Worm (Caenorhabditis elegans) whole organism, midembryonic: ENCODE results near the gene chca-1.

Source experiments
- T22C8.4 ChIP-seq: fragments of 200-800 bp; sonication (Bioruptor generic); IDR thresholded peaks from 2 replicates; pipeline ENCODE4 v1.3.6; 2022; ENCODE audit warnings: missing genetic modification characterization, missing compliant biosample characterization
- cog-1 ChIP-seq: sonication (generic microtip); optimal IDR thresholded peaks from 2 replicates; lab custom pipeline; 2016; ENCODE audit warnings: missing genetic modification characterization, missing compliant biosample characterization
- flt-1 ChIP-seq: fragments of 200-800 bp; sonication (Bioruptor generic); IDR thresholded peaks from 2 replicates; pipeline ENCODE4 v1.3.6; 2022; ENCODE audit warnings: missing genetic modification characterization, missing compliant biosample characterization
- klf-2 ChIP-seq: fragments of 200-800 bp; sonication (Bioruptor generic); conservative IDR thresholded peaks from 2 replicates; pipeline ENCODE4 v1.3.6; 2022; ENCODE audit warnings: missing genetic modification reagents, missing genetic modification characterization, missing compliant biosample characterization
- med-1 ChIP-seq: sonication (generic microtip); optimal IDR thresholded peaks from 2 replicates; lab custom pipeline; 2017; ENCODE audit warnings: missing genetic modification characterization, mild to moderate bottlenecking, missing compliant biosample characterization, antibody characterized with exemption, missing genetic modification reagents; ENCODE audit not compliant: insufficient read depth
- ref-1 ChIP-seq: fragments of 200-800 bp; sonication (Bioruptor generic); conservative IDR thresholded peaks from 2 replicates; pipeline ENCODE4 v1.3.6; 2022; ENCODE audit warnings: missing genetic modification reagents, missing genetic modification characterization, missing compliant biosample characterization
- tab-1 ChIP-seq: fragments of 200-800 bp; sonication (Bioruptor generic); IDR thresholded peaks from 2 replicates; pipeline ENCODE4 v1.3.6; 2022; ENCODE audit warnings: missing genetic modification characterization, missing compliant biosample characterization
- ztf-23 ChIP-seq: fragments of 200-800 bp; sonication (Bioruptor generic); IDR thresholded peaks from 2 replicates; pipeline ENCODE4 v1.3.6; 2022; ENCODE audit warnings: missing genetic modification reagents, missing genetic modification characterization, missing compliant biosample characterization
- ztf-29 ChIP-seq: fragments of 200-800 bp; sonication (Bioruptor generic); IDR thresholded peaks from 2 replicates; pipeline ENCODE4 v1.3.6; 2022; ENCODE audit warnings: missing genetic modification reagents, missing genetic modification characterization, missing compliant biosample characterization

chca-1 gene

ce11 chrIV:9675572-9675971 is 24.4 kb downstream of the chca-1 start, which contains the start of gene nhr-34:
Gene nhr-34, minus strand, starts transcription at chrIV:9675672.
- TF ChIP-seq T22C8.4 = no peak
- TF ChIP-seq med-1 (GFP tag; lab: Kevin White, UChicago) = no peak
- no peak for TF ChIP-seq ztf-23 (GFP tag; lab: Robert Waterston, UW)
- TF ChIP-seq ztf-29 (GFP tag; lab: Robert Waterston, UW) = no peak
- TF ChIP-seq klf-2 (GFP tag; lab: Robert Waterston, UW) = no peak
- TF ChIP-seq ref-1 (GFP tag; lab: Robert Waterston, UW) = no peak
- TF ChIP-seq flt-1 (GFP tag; lab: Robert Waterston, UW) = no peak
- no peak for TF ChIP-seq tab-1 (GFP tag; lab: Robert Waterston, UW)
- TF ChIP-seq cog-1 (tag; lab: Kevin White, UChicago) = no peak

ce11 chrIV:9676535-9676934 is 25.3 kb downstream of the chca-1 start:
- TF ChIP-seq flt-1 (GFP tag; lab: Robert Waterston, UW) (no peak), ztf-29 (GFP tag; lab: Robert Waterston, UW) (no peak), ztf-23 (GFP tag; lab: Robert Waterston, UW) (no peak), tab-1 (GFP tag; lab: Robert Waterston, UW) (no peak), ref-1 (GFP tag; lab: Robert Waterston, UW) (no peak), cog-1 (tag; lab: Kevin White, UChicago) (no peak), T22C8.4 (no peak), klf-2 (GFP tag; lab: Robert Waterston, UW) (no peak), med-1 (GFP tag; lab: Kevin White, UChicago) (no peak)

- TF ChIP-seq ztf-23 (GFP tag; lab: Robert Waterston, UW) (no peak), ref-1 (GFP tag; lab: Robert Waterston, UW) (no peak), tab-1 (GFP tag; lab: Robert Waterston, UW) (no peak), T22C8.4 (no peak), flt-1 (GFP tag; lab: Robert Waterston, UW) (no peak), cog-1 (tag; lab: Kevin White, UChicago) (no peak), klf-2 (GFP tag; lab: Robert Waterston, UW) (no peak), med-1 (GFP tag; lab: Kevin White, UChicago) (no peak), ztf-29 (GFP tag; lab: Robert Waterston, UW) (no peak)
Observed at ce11 chrIV:9677226-9677992, 26.2 kb downstream of the chca-1 start.

ce11 chrIV:9678007-9678406 is 26.8 kb downstream of the chca-1 start:
- TF ChIP-seq ref-1 (GFP tag; lab: Robert Waterston, UW) = no peak
- no peak for TF ChIP-seq ztf-29 (GFP tag; lab: Robert Waterston, UW)
- TF ChIP-seq T22C8.4 = no peak
- TF ChIP-seq cog-1 (tag; lab: Kevin White, UChicago) = no peak
- TF ChIP-seq med-1 (GFP tag; lab: Kevin White, UChicago) = no peak
- no peak for TF ChIP-seq klf-2 (GFP tag; lab: Robert Waterston, UW)
- no peak for TF ChIP-seq flt-1 (GFP tag; lab: Robert Waterston, UW)
- no peak for TF ChIP-seq tab-1 (GFP tag; lab: Robert Waterston, UW)
- no peak for TF ChIP-seq ztf-23 (GFP tag; lab: Robert Waterston, UW)

- TF ChIP-seq flt-1 (GFP tag; lab: Robert Waterston, UW) (no peak), klf-2 (GFP tag; lab: Robert Waterston, UW) (no peak), cog-1 (tag; lab: Kevin White, UChicago) (no peak), T22C8.4 (no peak), tab-1 (GFP tag; lab: Robert Waterston, UW) (no peak), ztf-29 (GFP tag; lab: Robert Waterston, UW) (no peak), med-1 (GFP tag; lab: Kevin White, UChicago) (no peak), ztf-23 (GFP tag; lab: Robert Waterston, UW) (no peak), ref-1 (GFP tag; lab: Robert Waterston, UW) (no peak)
Observed at ce11 chrIV:9679296-9679695, 28.1 kb downstream of the chca-1 start.

ce11 chrIV:9680841-9681240 is 29.6 kb downstream of the chca-1 start, which contains the start of gene ins-8:
Gene ins-8, minus strand, starts transcription at chrIV:9680941.
- TF ChIP-seq ref-1 (GFP tag; lab: Robert Waterston, UW) (no peak), T22C8.4 (no peak), flt-1 (GFP tag; lab: Robert Waterston, UW) (no peak), ztf-23 (GFP tag; lab: Robert Waterston, UW) (no peak), klf-2 (GFP tag; lab: Robert Waterston, UW) (no peak), med-1 (GFP tag; lab: Kevin White, UChicago) (no peak), tab-1 (GFP tag; lab: Robert Waterston, UW) (no peak), cog-1 (tag; lab: Kevin White, UChicago) (no peak), ztf-29 (GFP tag; lab: Robert Waterston, UW) (no peak)

- TF ChIP-seq med-1 (GFP tag; lab: Kevin White, UChicago) (no peak), T22C8.4 (no peak), tab-1 (GFP tag; lab: Robert Waterston, UW) (no peak)
Observed at ce11 chrIV:9682514-9682913, 31.3 kb downstream of the chca-1 start, which contains the start of gene ins-7. Gene ins-7, minus strand, starts transcription at chrIV:9682845.

- TF ChIP-seq T22C8.4 = no peak
- no peak for TF ChIP-seq tab-1 (GFP tag; lab: Robert Waterston, UW)
- no peak for TF ChIP-seq med-1 (GFP tag; lab: Kevin White, UChicago)
- TF ChIP-seq ref-1 (GFP tag; lab: Robert Waterston, UW) = no peak
- TF ChIP-seq ztf-29 (GFP tag; lab: Robert Waterston, UW) = no peak
- TF ChIP-seq flt-1 (GFP tag; lab: Robert Waterston, UW) = no peak
- no peak for TF ChIP-seq ztf-23 (GFP tag; lab: Robert Waterston, UW)
- no peak for TF ChIP-seq klf-2 (GFP tag; lab: Robert Waterston, UW)
- TF ChIP-seq cog-1 (tag; lab: Kevin White, UChicago) = no peak
Observed at ce11 chrIV:9683433-9683832, 32.2 kb downstream of the chca-1 start, which contains the start of the genes htas-1 and ZK1251.3. Gene htas-1, minus strand, starts transcription at chrIV:9683533. Gene ZK1251.3, plus strand, starts transcription at chrIV:9683658.
